Worm (Caenorhabditis elegans) whole organism, midembryonic: ENCODE data around the gene srx-5.

Experiments
- T22C8.4 ChIP-seq: fragments of 200-800 bp; sonication (Bioruptor generic); IDR thresholded peaks from 2 replicates; pipeline ENCODE4 v1.3.6; 2022; ENCODE audit warnings: missing genetic modification characterization, missing compliant biosample characterization
- cog-1 ChIP-seq: sonication (generic microtip); optimal IDR thresholded peaks from 2 replicates; lab custom pipeline; 2016; ENCODE audit warnings: missing genetic modification characterization, missing compliant biosample characterization
- klf-2 ChIP-seq: fragments of 200-800 bp; sonication (Bioruptor generic); conservative IDR thresholded peaks from 2 replicates; pipeline ENCODE4 v1.3.6; 2022; ENCODE audit warnings: missing genetic modification reagents, missing genetic modification characterization, missing compliant biosample characterization
- ref-1 ChIP-seq: fragments of 200-800 bp; sonication (Bioruptor generic); conservative IDR thresholded peaks from 2 replicates; pipeline ENCODE4 v1.3.6; 2022; ENCODE audit warnings: missing genetic modification reagents, missing genetic modification characterization, missing compliant biosample characterization
- ztf-23 ChIP-seq: fragments of 200-800 bp; sonication (Bioruptor generic); IDR thresholded peaks from 2 replicates; pipeline ENCODE4 v1.3.6; 2022; ENCODE audit warnings: missing genetic modification reagents, missing genetic modification characterization, missing compliant biosample characterization
- ztf-29 ChIP-seq: fragments of 200-800 bp; sonication (Bioruptor generic); IDR thresholded peaks from 2 replicates; pipeline ENCODE4 v1.3.6; 2022; ENCODE audit warnings: missing genetic modification reagents, missing genetic modification characterization, missing compliant biosample characterization

- TF ChIP-seq cog-1 (tag; lab: Kevin White, UChicago) (no peak), ref-1 (GFP tag; lab: Robert Waterston, UW) (no peak), ztf-23 (GFP tag; lab: Robert Waterston, UW) (no peak), klf-2 (GFP tag; lab: Robert Waterston, UW) (no peak), ztf-29 (no peak), T22C8.4 (no peak)
Measured at ce11 chrV:712882-713281, 13.0 kb downstream of the srx-5 start, which contains the start of gene cyp-33C11.
